Worm (Caenorhabditis elegans): ENCODE results near the gene F22E5.20.

DNA sequence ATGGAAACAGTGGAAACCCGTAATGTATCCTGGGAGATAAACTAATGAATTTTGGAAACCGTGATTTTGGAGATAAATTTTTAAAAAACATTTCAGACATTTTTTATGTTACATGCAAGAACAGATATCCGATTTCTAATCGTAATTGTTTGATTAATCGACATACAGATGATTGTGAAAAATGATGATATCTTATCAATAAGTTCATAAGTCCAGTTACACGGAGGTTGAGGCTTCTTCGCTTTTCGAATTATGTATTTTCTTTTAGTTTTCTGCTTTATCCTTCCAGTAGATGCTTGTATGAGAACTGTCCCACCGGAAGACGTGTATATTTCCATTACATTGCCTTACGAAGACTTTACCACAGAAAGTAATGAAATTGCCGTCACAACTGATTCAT, 7.8 kb downstream of the F22E5.20 start, which contains the start of gene F22E5.22:
- no peak for TF ChIP-seq ama-1 (optimal IDR thresholded peaks at IDR 0.05)
- no peak for TF ChIP-seq tbx-2 (tag; optimal IDR thresholded peaks at IDR 0.05)
- no peak for TF ChIP-seq nhr-12 (tag; optimal IDR thresholded peaks at IDR 0.05)
- TF ChIP-seq efl-1 (optimal IDR thresholded peaks at IDR 0.05) = no peak
- no peak for TF ChIP-seq efl-1 (GFP tag; optimal IDR thresholded peaks at IDR 0.05 in 1 of 2)
- TF ChIP-seq lin-35 (GFP tag; optimal IDR thresholded peaks at IDR 0.05) = no peak
- TF ChIP-seq nhr-71 (tag; optimal IDR thresholded peaks at IDR 0.05) = no peak
- TF ChIP-seq nhr-76 (tag; optimal IDR thresholded peaks at IDR 0.05) = no peak
- TF ChIP-seq hlh-4 (tag; optimal IDR thresholded peaks at IDR 0.05) = no peak
- no peak for TF ChIP-seq lin-39 (tag; optimal IDR thresholded peaks at IDR 0.05)
- no peak for TF ChIP-seq zag-1 (tag; optimal IDR thresholded peaks at IDR 0.05)
- TF ChIP-seq unc-62 (GFP tag; optimal IDR thresholded peaks at IDR 0.05) = no peak
- TF ChIP-seq nhr-237 (tag; optimal IDR thresholded peaks at IDR 0.05) = no peak
- no peak for TF ChIP-seq skn-1 (tag; optimal IDR thresholded peaks at IDR 0.05)
- no peak for TF ChIP-seq F16B12.6 (tag; optimal IDR thresholded peaks at IDR 0.05)

Measured in whole organism, L1 larva.